Fruit fly (Drosophila melanogaster) whole organism, embryonic: ENCODE results near the gene CG15308.

Experiments
- Atf-2 ChIP-seq: fragments of 200-800 bp; sonication (Bioruptor generic); optimal IDR thresholded peaks from 2 replicates; lab custom pipeline; 2016; ENCODE audit warnings: missing biosample characterization, missing genetic modification characterization
- CG11723 ChIP-seq: fragments of 200-800 bp; sonication (Bioruptor generic); optimal IDR thresholded peaks from 2 replicates; lab custom pipeline; 2017; ENCODE audit warnings: missing biosample characterization, mild to moderate bottlenecking, missing genetic modification characterization
- CG12071 ChIP-seq: fragments of 200-800 bp; sonication (Bioruptor generic); optimal IDR thresholded peaks from 3 replicates; lab custom pipeline; 2018; ENCODE audit warnings: missing biosample characterization, mild to moderate bottlenecking, missing genetic modification characterization
- CG12391 ChIP-seq: fragments of 200-800 bp; sonication (Bioruptor generic); optimal IDR thresholded peaks from 3 replicates; lab custom pipeline; 2018; ENCODE audit warnings: missing biosample characterization, mild to moderate bottlenecking, missing genetic modification characterization, moderate library complexity
- CG12942 ChIP-seq: fragments of 200-800 bp; sonication (Bioruptor generic); optimal IDR thresholded peaks from 3 replicates; lab custom pipeline; 2016; ENCODE audit warnings: missing biosample characterization, missing genetic modification characterization
- CG13287 ChIP-seq: fragments of 200-800 bp; sonication (Bioruptor generic); IDR thresholded peaks from 2 replicates; pipeline ENCODE4 v1.3.6; 2022; ENCODE audit warnings: missing biosample characterization, missing genetic modification characterization; ENCODE audit not compliant: partially characterized antibody
- CG14014 ChIP-seq: fragments of 200-800 bp; sonication (Bioruptor generic); IDR thresholded peaks from 2 replicates; pipeline ENCODE4 v1.3.6; 2022; ENCODE audit warnings: missing biosample characterization, missing genetic modification characterization
- CG14860 ChIP-seq: fragments of 200-800 bp; sonication (Bioruptor generic); IDR thresholded peaks from 3 replicates; pipeline ENCODE4 v1.3.6; 2022; ENCODE audit warnings: missing biosample characterization, missing genetic modification characterization; ENCODE audit not compliant: partially characterized antibody
- CG15514 ChIP-seq: fragments of 200-800 bp; sonication (Bioruptor generic); optimal IDR thresholded peaks from 3 replicates; lab custom pipeline; 2017; ENCODE audit warnings: missing biosample characterization, missing genetic modification characterization, mild to moderate bottlenecking, moderate library complexity, missing genetic modification reagents
- CG16863 ChIP-seq: fragments of 200-800 bp; sonication (Bioruptor generic); optimal IDR thresholded peaks from 3 replicates; lab custom pipeline; 2016; ENCODE audit warnings: missing biosample characterization, missing genetic modification characterization
- CG1832 ChIP-seq: fragments of 200-800 bp; sonication (Bioruptor generic); optimal IDR thresholded peaks from 2 replicates; lab custom pipeline; 2017; ENCODE audit warnings: missing biosample characterization, mild to moderate bottlenecking, missing genetic modification characterization, inconsistent platforms
- CG2116 ChIP-seq: fragments of 200-800 bp; sonication (Bioruptor generic); optimal IDR thresholded peaks from 3 replicates; lab custom pipeline; 2018; ENCODE audit warnings: missing biosample characterization, mild to moderate bottlenecking, missing genetic modification characterization
- CG30020 ChIP-seq: fragments of 200-800 bp; optimal IDR thresholded peaks from 2 replicates; lab custom pipeline; 2019; ENCODE audit warnings: missing biosample characterization, mild to moderate bottlenecking, missing genetic modification characterization, moderate library complexity
- CG3281 ChIP-seq: fragments of 200-800 bp; sonication (Bioruptor generic); optimal IDR thresholded peaks from 3 replicates; lab custom pipeline; 2017; ENCODE audit warnings: missing biosample characterization, mild to moderate bottlenecking, missing genetic modification characterization
- CG34224 ChIP-seq: fragments of 200-800 bp; sonication (Bioruptor generic); IDR thresholded peaks from 3 replicates; pipeline ENCODE4 v1.3.6; 2022; ENCODE audit warnings: missing biosample characterization, missing genetic modification characterization; ENCODE audit not compliant: partially characterized antibody
- CG3838 ChIP-seq: fragments of 200-800 bp; sonication (Bioruptor generic); optimal IDR thresholded peaks from 3 replicates; lab custom pipeline; 2016; ENCODE audit warnings: missing biosample characterization, missing genetic modification characterization
- CG4820 ChIP-seq: fragments of 200-800 bp; sonication (Bioruptor generic); optimal IDR thresholded peaks from 3 replicates; lab custom pipeline; 2016; ENCODE audit warnings: missing biosample characterization, missing genetic modification characterization
- CG6654 ChIP-seq: fragments of 200-800 bp; sonication (Bioruptor generic); optimal IDR thresholded peaks from 2 replicates; lab custom pipeline; 2017; ENCODE audit warnings: missing biosample characterization, mild to moderate bottlenecking, missing genetic modification characterization
- CG7963 ChIP-seq: fragments of 200-800 bp; sonication (Bioruptor generic); IDR thresholded peaks from 3 replicates; pipeline ENCODE4 v1.3.6; 2022; ENCODE audit warnings: missing biosample characterization, missing genetic modification characterization; ENCODE audit not compliant: partially characterized antibody
- CG7987 ChIP-seq: fragments of 200-800 bp; sonication (Bioruptor generic); optimal IDR thresholded peaks from 2 replicates; lab custom pipeline; 2018; ENCODE audit warnings: missing biosample characterization, mild to moderate bottlenecking, missing genetic modification characterization, moderate library complexity
- D19B ChIP-seq: fragments of 200-800 bp; sonication (Bioruptor generic); optimal IDR thresholded peaks from 2 replicates; lab custom pipeline; 2017; ENCODE audit warnings: missing biosample characterization, mild to moderate bottlenecking, missing genetic modification characterization
- H2.0 ChIP-seq: fragments of 200-800 bp; sonication (Bioruptor generic); IDR thresholded peaks from 2 replicates; pipeline ENCODE4 v1.3.6; 2022; ENCODE audit warnings: missing biosample characterization, missing genetic modification characterization
- HHEX ChIP-seq: fragments of 200-800 bp; sonication (Bioruptor generic); optimal IDR thresholded peaks from 3 replicates; lab custom pipeline; 2017; ENCODE audit warnings: missing biosample characterization, mild to moderate bottlenecking, missing genetic modification characterization, missing genetic modification reagents
- HLH4C ChIP-seq: fragments of 200-800 bp; sonication (Bioruptor generic); IDR thresholded peaks from 3 replicates; pipeline ENCODE4 v1.3.6; 2022; ENCODE audit warnings: missing biosample characterization, missing genetic modification characterization; ENCODE audit not compliant: partially characterized antibody
- Hr3 ChIP-seq: fragments of 200-800 bp; sonication (Bioruptor generic); optimal IDR thresholded peaks from 3 replicates; lab custom pipeline; 2016; ENCODE audit warnings: missing biosample characterization, missing genetic modification characterization
- MBD-R2 ChIP-seq: fragments of 200-800 bp; sonication (Bioruptor generic); IDR thresholded peaks from 2 replicates; pipeline ENCODE4 v1.3.6; 2022; ENCODE audit warnings: missing biosample characterization, missing genetic modification characterization
- MESR4 ChIP-seq: fragments of 200-800 bp; sonication (Bioruptor generic); optimal IDR thresholded peaks from 2 replicates; lab custom pipeline; 2018; ENCODE audit warnings: missing biosample characterization, mild to moderate bottlenecking, missing genetic modification characterization, moderate library complexity
- Med ChIP-seq: fragments of 200-800 bp; sonication (Bioruptor generic); peaks from one replicate; lab custom pipeline; 2016; ENCODE audit warnings: missing biosample characterization, missing genetic modification characterization, mild to moderate bottlenecking, inconsistent platforms, moderate library complexity
- Mrtf ChIP-seq: fragments of 200-800 bp; sonication (Bioruptor generic); IDR thresholded peaks from 3 replicates; pipeline ENCODE4 v1.3.6; 2022; ENCODE audit warnings: missing biosample characterization, missing genetic modification characterization
- NFAT ChIP-seq: fragments of 200-800 bp; sonication (Bioruptor generic); IDR thresholded peaks from 2 replicates; pipeline ENCODE4 v1.3.6; 2022; ENCODE audit warnings: missing biosample characterization, missing genetic modification characterization
- NfI ChIP-seq: fragments of 200-800 bp; sonication (Bioruptor generic); optimal IDR thresholded peaks from 3 replicates; lab custom pipeline; 2018; ENCODE audit warnings: missing biosample characterization, mild to moderate bottlenecking, missing genetic modification characterization, moderate library complexity
- Ravus ChIP-seq: fragments of 200-800 bp; sonication (Bioruptor generic); IDR thresholded peaks from 2 replicates; pipeline ENCODE4 v1.3.6; 2022; ENCODE audit warnings: missing biosample characterization, missing genetic modification characterization
- br ChIP-seq: fragments of >200 bp; optimal IDR thresholded peaks from 2 replicates; lab custom pipeline; 2017
- btn ChIP-seq: fragments of 200-800 bp; sonication (Bioruptor generic); optimal IDR thresholded peaks from 2 replicates; lab custom pipeline; 2016; ENCODE audit warnings: missing biosample characterization, missing genetic modification characterization
- cas ChIP-seq: fragments of 200-800 bp; sonication (Bioruptor generic); IDR thresholded peaks from 2 replicates; pipeline ENCODE4 v1.3.6; 2022; ENCODE audit warnings: missing biosample characterization, missing genetic modification characterization
- chinmo ChIP-seq: fragments of 200-800 bp; sonication (Bioruptor generic); IDR thresholded peaks from 4 replicates; pipeline ENCODE4 v1.3.6; 2022; ENCODE audit warnings: missing biosample characterization, missing genetic modification characterization; ENCODE audit not compliant: partially characterized antibody
- exex ChIP-seq: fragments of 200-800 bp; sonication (Bioruptor generic); optimal IDR thresholded peaks from 4 replicates; lab custom pipeline; 2018; ENCODE audit warnings: missing biosample characterization, mild to moderate bottlenecking, missing genetic modification characterization, moderate library complexity
- fd64A ChIP-seq: fragments of 200-800 bp; sonication (Bioruptor generic); optimal IDR thresholded peaks from 3 replicates; lab custom pipeline; 2018; ENCODE audit warnings: missing biosample characterization, mild to moderate bottlenecking, missing genetic modification characterization
- hb ChIP-seq: fragments of 200-800 bp; sonication (Bioruptor generic); IDR thresholded peaks from 3 replicates; pipeline ENCODE4 v1.3.6; 2022; ENCODE audit warnings: missing biosample characterization, missing genetic modification characterization; ENCODE audit not compliant: partially characterized antibody
- jigr1 ChIP-seq: fragments of 200-800 bp; sonication (Bioruptor generic); IDR thresholded peaks from 3 replicates; pipeline ENCODE4 v1.3.6; 2022; ENCODE audit warnings: missing biosample characterization, missing genetic modification characterization
- klu ChIP-seq: fragments of 200-800 bp; sonication (Bioruptor generic); IDR thresholded peaks from 2 replicates; pipeline ENCODE4 v1.3.6; 2022; ENCODE audit warnings: missing biosample characterization, missing genetic modification characterization
- knrl ChIP-seq: fragments of 200-800 bp; sonication (Bioruptor generic); IDR thresholded peaks from 3 replicates; pipeline ENCODE4 v1.3.6; 2022; ENCODE audit warnings: missing biosample characterization, missing genetic modification characterization; ENCODE audit not compliant: partially characterized antibody
- nerfin-1 ChIP-seq: fragments of 200-800 bp; sonication (Bioruptor generic); optimal IDR thresholded peaks from 3 replicates; lab custom pipeline; 2019; ENCODE audit warnings: missing biosample characterization, mild to moderate bottlenecking, missing genetic modification characterization, moderate library complexity
- odd ChIP-seq: fragments of 200-800 bp; sonication (Bioruptor generic); optimal IDR thresholded peaks from 2 replicates; lab custom pipeline; 2017; ENCODE audit warnings: missing biosample characterization, mild to moderate bottlenecking, missing genetic modification characterization
- onecut ChIP-seq: fragments of 200-800 bp; sonication (Bioruptor generic); IDR thresholded peaks from 2 replicates; pipeline ENCODE4 v1.3.6; 2022; ENCODE audit warnings: missing biosample characterization, missing genetic modification characterization
- pita ChIP-seq: fragments of 200-800 bp; sonication (Bioruptor generic); optimal IDR thresholded peaks from 2 replicates; lab custom pipeline; 2017; ENCODE audit warnings: missing biosample characterization, mild to moderate bottlenecking, missing genetic modification characterization
- sna ChIP-seq: fragments of 200-800 bp; sonication (Bioruptor generic); IDR thresholded peaks from 2 replicates; pipeline ENCODE4 v1.3.6; 2022; ENCODE audit warnings: missing biosample characterization, missing genetic modification characterization; ENCODE audit not compliant: partially characterized antibody
- sob ChIP-seq: fragments of 200-800 bp; sonication (Bioruptor generic); IDR thresholded peaks from 2 replicates; pipeline ENCODE4 v1.3.6; 2022; ENCODE audit warnings: missing biosample characterization, missing genetic modification characterization
- sqz ChIP-seq: fragments of 200-800 bp; sonication (Bioruptor generic); optimal IDR thresholded peaks from 3 replicates; lab custom pipeline; 2018; ENCODE audit warnings: missing biosample characterization, mild to moderate bottlenecking, missing genetic modification characterization
- stc ChIP-seq: fragments of 200-800 bp; sonication (Bioruptor generic); IDR thresholded peaks from 2 replicates; pipeline ENCODE4 v1.3.6; 2022; ENCODE audit warnings: missing biosample characterization, missing genetic modification characterization
- unc-4 ChIP-seq: fragments of 200-800 bp; sonication (Bioruptor generic); IDR thresholded peaks from 2 replicates; pipeline ENCODE4 v1.3.6; 2022; ENCODE audit warnings: missing biosample characterization, missing genetic modification characterization; ENCODE audit not compliant: partially characterized antibody

The CG15308 gene

dm6 chrX:10219955-10220354 lies 1.0 kb upstream of the CG15308 start, which contains the start of gene CG34408 (continued):
- TF ChIP-seq onecut (GFP tag; lab: Robert Waterston, UW) (no peak), Ravus (GFP tag; lab: Robert Waterston, UW) (no peak), NfI (GFP tag; lab: Kevin White, UChicago) (no peak), exex (tag; lab: Kevin White, UChicago) (no peak), Mrtf (no peak), CG15514 (GFP tag; lab: Kevin White, UChicago) (peak; percentile 20), sna (0 out of 2 replicates have a peak, but pooled peaks have one; percentile 40), CG2116 (GFP tag; lab: Kevin White, UChicago) (peak; percentile 32), fd64A (no peak), D19B (GFP tag; lab: Kevin White, UChicago) (no peak), sob (GFP tag; lab: Robert Waterston, UW) (no peak), stc (GFP tag; lab: Robert Waterston, UW) (no peak), CG30020 (tag; lab: Kevin White, UChicago) (no peak), knrl (GFP tag; lab: Robert Waterston, UW) (no peak), H2.0 (GFP tag; lab: Robert Waterston, UW) (no peak), CG7987 (no peak), hb (no peak), CG34224 (GFP tag; lab: Robert Waterston, UW) (0 out of 3 replicates have a peak, but pooled peaks have one; percentile 52), HHEX (GFP tag; lab: Kevin White, UChicago) (no peak), Atf-2 (GFP tag; lab: Kevin White, UChicago) (no peak), klu (GFP tag; lab: Robert Waterston, UW) (no peak), Hr3 (no peak), MBD-R2 (GFP tag; lab: Robert Waterston, UW) (peak; percentile 45), chinmo (GFP tag; lab: Robert Waterston, UW) (0 out of 4 replicates have a peak, but pooled peaks have one; percentile 8), NFAT (no peak), sqz (peak; percentile 80), br (no peak), CG12071 (GFP tag; lab: Kevin White, UChicago) (no peak), HLH4C (GFP tag; lab: Robert Waterston, UW) (peak; percentile 42; the same call in 2 of the 3 replicates), CG3838 (GFP tag; lab: Kevin White, UChicago) (no peak), CG6654 (GFP tag; lab: Kevin White, UChicago) (no peak), CG16863 (GFP tag; lab: Kevin White, UChicago) (no peak), CG12391 (tag; lab: Kevin White, UChicago) (no peak), CG4820 (no peak), CG1832 (GFP tag; lab: Kevin White, UChicago) (no peak), CG12942 (GFP tag; lab: Kevin White, UChicago) (no peak), jigr1 (GFP tag; lab: Robert Waterston, UW) (no peak), MESR4 (GFP tag; lab: Kevin White, UChicago) (peak; percentile 69), CG13287 (GFP tag; lab: Robert Waterston, UW) (peak; percentile 62), CG3281 (GFP tag; lab: Kevin White, UChicago) (no peak), btn (GFP tag; lab: Kevin White, UChicago) (no peak), CG14014 (no peak), CG7963 (GFP tag; lab: Robert Waterston, UW) (no peak), CG11723 (no peak), odd (GFP tag; lab: Kevin White, UChicago) (no peak), unc-4 (peak; percentile 54), pita (GFP tag; lab: Kevin White, UChicago) (no peak), CG14860 (GFP tag; lab: Robert Waterston, UW) (no peak), nerfin-1 (tag; lab: Kevin White, UChicago) (no peak), cas (no peak), Med (peak; percentile 43)
